Worm (Caenorhabditis elegans): ENCODE measurements around the gene C49H3.16.

DNA sequence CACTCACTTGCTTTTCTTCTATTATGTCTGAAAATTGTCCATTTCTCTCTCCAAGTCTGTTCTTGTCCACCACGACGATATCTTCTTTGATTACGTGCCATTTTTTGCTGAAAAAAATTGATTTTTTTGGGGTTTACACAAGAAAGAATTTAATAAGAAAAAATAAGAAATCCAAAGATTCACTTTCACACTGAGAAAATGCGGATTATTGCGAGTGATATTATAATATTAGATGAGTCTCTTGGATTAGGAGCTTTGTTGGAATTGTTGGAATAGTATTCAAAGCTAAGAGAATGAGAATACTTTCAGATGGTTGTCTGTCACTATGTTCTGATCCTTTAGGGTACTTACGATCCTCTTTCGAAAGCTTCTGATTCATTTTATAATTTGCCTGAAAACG is 18.6 kb downstream of the C49H3.16 start, which contains the start of gene F20D12.7:
- TF ChIP-seq lsy-2 (tag; optimal IDR thresholded peaks at IDR 0.05) (no peak), nhr-12 (tag; optimal IDR thresholded peaks at IDR 0.05) (no peak), unc-62 (GFP tag; optimal IDR thresholded peaks at IDR 0.05) (no peak)
